Worm (Caenorhabditis elegans): ENCODE measurements around the gene C25G4.3.

- no peak for TF ChIP-seq ceh-91 (GFP tag; IDR thresholded peaks at IDR 0.05)
- TF ChIP-seq nfya-1 (tag; optimal IDR thresholded peaks at IDR 0.05; ENCODE audit: borderline replicate concordance, insufficient read depth) = no peak
- TF ChIP-seq nhr-120 (GFP tag; IDR thresholded peaks at IDR 0.05) = no peak
- no peak for TF ChIP-seq D2030.7 (GFP tag; IDR thresholded peaks at IDR 0.05)
- TF ChIP-seq ceh-58 (GFP tag; IDR thresholded peaks at IDR 0.05) = no peak
- TF ChIP-seq pbrm-1 (GFP tag; IDR thresholded peaks at IDR 0.05) = no peak
- TF ChIP-seq lsl-1 (GFP tag; optimal IDR thresholded peaks at IDR 0.05) = no peak
- no peak for TF ChIP-seq attf-5 (GFP tag; optimal IDR thresholded peaks at IDR 0.05)
- no peak for TF ChIP-seq madf-3 (GFP tag; IDR thresholded peaks at IDR 0.05)
- TF ChIP-seq snpc-3.4 (tag; optimal IDR thresholded peaks at IDR 0.05) = no peak
- no peak for TF ChIP-seq lin-40 (tag; optimal IDR thresholded peaks at IDR 0.05)
Observed at ce11 chrIV:12463370-12463769, 17.7 kb upstream of the C25G4.3 start, which contains the start of gene C25G4.8.

All from whole organism, young adult.